Worm (Caenorhabditis elegans) whole organism, late embryonic: ENCODE results near the gene F37C4.8.

Source experiments
- C38D4.7 ChIP-seq: fragments of 200-800 bp; sonication (Bioruptor generic); optimal IDR thresholded peaks from 2 replicates; lab custom pipeline; 2018; ENCODE audit warnings: mild to moderate bottlenecking, missing genetic modification characterization, moderate library complexity, missing compliant biosample characterization
- ceh-22 ChIP-seq: sonication (generic microtip); optimal IDR thresholded peaks from 2 replicates; lab custom pipeline; 2017; ENCODE audit warnings: missing biosample characterization, missing genetic modification characterization
- ceh-31 ChIP-seq: sonication (generic microtip); optimal IDR thresholded peaks from 2 replicates; lab custom pipeline; 2016; ENCODE audit warnings: missing genetic modification characterization, missing compliant biosample characterization
- ceh-45 ChIP-seq: fragments of 200-800 bp; sonication (Bioruptor generic); IDR thresholded peaks from 2 replicates; pipeline ENCODE4 v1.3.6; 2022; ENCODE audit warnings: missing genetic modification reagents, missing genetic modification characterization, missing compliant biosample characterization
- ceh-9 ChIP-seq: sonication (generic microtip); optimal IDR thresholded peaks from 2 replicates; lab custom pipeline; 2016; ENCODE audit warnings: mild to moderate bottlenecking, missing genetic modification characterization, inconsistent platforms, missing compliant biosample characterization
- dve-1 ChIP-seq: sonication (generic microtip); optimal IDR thresholded peaks from 2 replicates; lab custom pipeline; 2017; ENCODE audit warnings: antibody characterized with exemption, mild to moderate bottlenecking, missing genetic modification characterization, missing compliant biosample characterization
- hlh-13 ChIP-seq: fragments of 200-800 bp; sonication (Bioruptor generic); optimal IDR thresholded peaks from 2 replicates; lab custom pipeline; 2018; ENCODE audit warnings: mild to moderate bottlenecking, missing genetic modification characterization, missing compliant biosample characterization
- madf-2 ChIP-seq: sonication (generic microtip); optimal IDR thresholded peaks from 2 replicates; lab custom pipeline; 2017; ENCODE audit warnings: missing genetic modification characterization, missing compliant biosample characterization
- sox-4 ChIP-seq: sonication (generic microtip); optimal IDR thresholded peaks from 2 replicates; lab custom pipeline; 2017; ENCODE audit warnings: mild to moderate bottlenecking, missing genetic modification characterization, inconsistent platforms, missing compliant biosample characterization
- unc-42 ChIP-seq: sonication (generic microtip); optimal IDR thresholded peaks from 2 replicates; lab custom pipeline; 2016; ENCODE audit warnings: missing genotype, missing genetic modification characterization, missing compliant biosample characterization

DNA sequence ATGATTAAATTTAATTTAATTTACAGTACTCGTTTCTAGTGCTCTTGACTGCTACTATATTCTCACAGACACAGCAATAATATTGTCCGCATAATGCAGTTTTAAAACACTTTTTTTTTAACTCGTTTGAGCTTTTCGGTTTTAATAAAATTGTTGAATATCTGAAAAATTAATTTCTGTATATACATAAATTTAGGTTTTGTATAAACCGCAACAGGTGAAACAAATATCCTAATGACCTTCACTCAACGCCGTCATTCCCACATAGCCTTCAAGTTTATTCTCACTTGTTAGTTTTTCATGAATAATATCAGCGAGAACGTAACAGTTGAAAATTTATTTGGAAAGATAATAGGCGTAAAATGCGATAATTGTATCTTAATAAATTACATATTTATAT, 38.5 kb upstream of the F37C4.8 start, which contains the start of gene srz-19:
- TF ChIP-seq unc-42 (tag; lab: Kevin White, UChicago) (no peak), ceh-45 (no peak), ceh-31 (tag; lab: Kevin White, UChicago) (no peak), dve-1 (tag; lab: Kevin White, UChicago) (no peak), sox-4 (tag; lab: Kevin White, UChicago) (no peak), madf-2 (tag; lab: Kevin White, UChicago) (no peak), C38D4.7 (GFP tag; lab: Kevin White, UChicago) (no peak), ceh-9 (tag; lab: Kevin White, UChicago) (no peak), ceh-22 (tag; lab: Kevin White, UChicago) (no peak), hlh-13 (GFP tag; lab: Kevin White, UChicago) (no peak)
